Fruit fly (Drosophila melanogaster) whole organism, adult: ENCODE data around the gene elB.
A peak's percentile ranks its signal among the peaks of the same experiment; 100 is the strongest.

Source experiments
- CG11617 ChIP-seq: fragments of 200-800 bp; sonication (Bioruptor generic); optimal IDR thresholded peaks from 2 replicates; lab custom pipeline; 2017; ENCODE audit warnings: mild to moderate bottlenecking, missing biosample characterization, missing genetic modification reagents, missing genetic modification characterization
- CG12768 ChIP-seq: fragments of 200-800 bp; sonication (Bioruptor generic); optimal IDR thresholded peaks from 2 replicates; lab custom pipeline; 2017; ENCODE audit warnings: missing biosample characterization, missing genetic modification characterization, mild to moderate bottlenecking, moderate library complexity, missing genetic modification reagents
- CG14711 ChIP-seq: fragments of 200-800 bp; sonication (Bioruptor generic); optimal IDR thresholded peaks from 2 replicates; lab custom pipeline; 2018; ENCODE audit warnings: missing biosample characterization, mild to moderate bottlenecking, missing genetic modification characterization, moderate library complexity
- CG1620 ChIP-seq: fragments of 200-800 bp; sonication (Bioruptor generic); optimal IDR thresholded peaks from 2 replicates; lab custom pipeline; 2016; ENCODE audit warnings: missing biosample characterization, missing genetic modification characterization
- CG33017 ChIP-seq: fragments of 200-800 bp; sonication (Bioruptor generic); optimal IDR thresholded peaks from 2 replicates; lab custom pipeline; 2018; ENCODE audit warnings: missing biosample characterization, mild to moderate bottlenecking, missing genetic modification characterization, moderate library complexity
- CG5204 ChIP-seq: fragments of 200-800 bp; sonication (Bioruptor generic); optimal IDR thresholded peaks from 2 replicates; lab custom pipeline; 2016; ENCODE audit warnings: missing biosample characterization, missing genetic modification characterization
- CG7045 ChIP-seq: fragments of 200-800 bp; sonication (Bioruptor generic); optimal IDR thresholded peaks from 2 replicates; lab custom pipeline; 2017; ENCODE audit warnings: missing biosample characterization, mild to moderate bottlenecking, missing genetic modification characterization
- CG7101 ChIP-seq: fragments of 200-800 bp; sonication (Bioruptor generic); optimal IDR thresholded peaks from 2 replicates; lab custom pipeline; 2018; ENCODE audit warnings: missing biosample characterization, mild to moderate bottlenecking, missing genetic modification characterization, moderate library complexity
- Clk ChIP-seq: fragments of 200-800 bp; sonication (Bioruptor generic); optimal IDR thresholded peaks from 2 replicates; lab custom pipeline; 2017; ENCODE audit warnings: missing biosample characterization, missing genetic modification characterization
- Crg-1 ChIP-seq: fragments of 200-800 bp; sonication (Bioruptor generic); optimal IDR thresholded peaks from 2 replicates; lab custom pipeline; 2016; ENCODE audit warnings: missing biosample characterization, missing genetic modification characterization
- Hr96 ChIP-seq: fragments of 200-800 bp; sonication (Bioruptor generic); optimal IDR thresholded peaks from 2 replicates; lab custom pipeline; 2016; ENCODE audit warnings: missing biosample characterization, missing genetic modification characterization
- Mnt ChIP-seq: fragments of 200-800 bp; sonication (Bioruptor generic); optimal IDR thresholded peaks from 2 replicates; lab custom pipeline; 2016; ENCODE audit warnings: missing biosample characterization, mild to moderate bottlenecking, missing genetic modification characterization
- bab1 ChIP-seq: fragments of 200-800 bp; sonication (Bioruptor generic); optimal IDR thresholded peaks from 3 replicates; lab custom pipeline; 2019; ENCODE audit warnings: missing biosample characterization, mild to moderate bottlenecking, missing genetic modification characterization, moderate library complexity
- cic ChIP-seq: fragments of 200-800 bp; sonication (Bioruptor generic); optimal IDR thresholded peaks from 2 replicates; lab custom pipeline; 2017; ENCODE audit warnings: missing biosample characterization, mild to moderate bottlenecking, missing genetic modification characterization, moderate library complexity
- cnc ChIP-seq, 2 experiments: fragments of >200 bp; optimal IDR thresholded peaks; 2 replicates each; lab custom pipeline; 2017
- kay ChIP-seq: fragments of 200-800 bp; sonication (Bioruptor generic); peaks from one replicate; lab custom pipeline; 2016; ENCODE audit warnings: missing biosample characterization, missing genetic modification characterization, borderline replicate concordance
- ovo ChIP-seq: fragments of 200-800 bp; sonication (Bioruptor generic); optimal IDR thresholded peaks from 2 replicates; lab custom pipeline; 2016; ENCODE audit warnings: missing biosample characterization, missing genetic modification characterization
- pad ChIP-seq: fragments of 200-800 bp; sonication (Bioruptor generic); optimal IDR thresholded peaks from 3 replicates; lab custom pipeline; 2017; ENCODE audit warnings: missing biosample characterization, missing genetic modification characterization, mild to moderate bottlenecking, moderate library complexity, missing genetic modification reagents
- tj ChIP-seq: fragments of 200-800 bp; sonication (Bioruptor generic); optimal IDR thresholded peaks from 3 replicates; lab custom pipeline; 2017; ENCODE audit warnings: missing biosample characterization, mild to moderate bottlenecking, missing genetic modification characterization, moderate library complexity
- toe ChIP-seq: fragments of 200-800 bp; sonication (Bioruptor generic); optimal IDR thresholded peaks from 2 replicates; lab custom pipeline; 2016; ENCODE audit warnings: missing biosample characterization, missing genetic modification characterization

elB gene

dm6 chr2L:14361281-14361680 lies 48.1 kb downstream of the elB start:
- TF ChIP-seq kay (GFP tag; lab: Kevin White, UChicago) (no peak), tj (GFP tag; lab: Kevin White, UChicago) (peak; percentile 96)

dm6 chr2L:14358780-14359462 lies 50.4 kb downstream of the elB start, which contains the start of gene Pgant35A:
TSS of gene Pgant35A (plus strand) at chr2L:14359252.
- TF ChIP-seq tj (GFP tag; lab: Kevin White, UChicago) (peak; percentile 17), Mnt (GFP tag; lab: Kevin White, UChicago) (peak; percentile 22), CG1620 (GFP tag; lab: Kevin White, UChicago) (no peak), CG11617 (GFP tag; lab: Kevin White, UChicago) (peak; percentile 13), bab1 (GFP tag; lab: Kevin White, UChicago) (no peak), cic (GFP tag; lab: Kevin White, UChicago) (no peak), CG14711 (no peak), CG33017 (tag; lab: Kevin White, UChicago) (peak; percentile 54), Crg-1 (GFP tag; lab: Kevin White, UChicago) (peak; percentile 36), CG7101 (tag; lab: Kevin White, UChicago) (peak; percentile 46), cnc (optimal IDR thresholded peaks at IDR 0.05; lab: Kevin White, UChicago) (no peak), pad (GFP tag; lab: Kevin White, UChicago) (peak; percentile 1)

- no peak for TF ChIP-seq Crg-1 (GFP tag; lab: Kevin White, UChicago)
- TF ChIP-seq CG33017 (tag; lab: Kevin White, UChicago), result no peak
- TF ChIP-seq Clk, result no peak
- no peak for TF ChIP-seq ovo (GFP tag; lab: Kevin White, UChicago)
These were observed 52.5 kb downstream of the elB start for dm6 chr2L:14356793-14357372.

dm6 chr2L:14356279-14356678 lies 53.1 kb downstream of the elB start:
- peak in 1 of 2 experiments; percentile 5 for TF ChIP-seq cnc (optimal IDR thresholded peaks at IDR 0.05; lab: Kevin White, UChicago)
- TF ChIP-seq Hr96 (GFP tag; lab: Kevin White, UChicago), result no peak
- no peak for TF ChIP-seq pad (GFP tag; lab: Kevin White, UChicago)
- no peak for TF ChIP-seq CG11617 (GFP tag; lab: Kevin White, UChicago)
- no peak for TF ChIP-seq CG33017 (tag; lab: Kevin White, UChicago)
- peak; percentile 83 for TF ChIP-seq cic (GFP tag; lab: Kevin White, UChicago)

dm6 chr2L:14355852-14356174 lies 53.5 kb downstream of the elB start:
- TF ChIP-seq tj (GFP tag; lab: Kevin White, UChicago) (no peak), CG7101 (tag; lab: Kevin White, UChicago) (no peak), CG14711 (no peak), CG1620 (GFP tag; lab: Kevin White, UChicago) (no peak), CG12768 (GFP tag; lab: Kevin White, UChicago) (no peak), bab1 (GFP tag; lab: Kevin White, UChicago) (no peak), ovo (GFP tag; lab: Kevin White, UChicago) (no peak), CG7045 (GFP tag; lab: Kevin White, UChicago) (no peak), cnc (optimal IDR thresholded peaks at IDR 0.05; lab: Kevin White, UChicago) (no peak)

- peak; percentile 75 for TF ChIP-seq CG11617 (GFP tag; lab: Kevin White, UChicago)
- no peak for TF ChIP-seq cnc (optimal IDR thresholded peaks at IDR 0.05; lab: Kevin White, UChicago)
- TF ChIP-seq Hr96 (GFP tag; lab: Kevin White, UChicago), result peak; percentile 58
- peak; percentile 46 for TF ChIP-seq bab1 (GFP tag; lab: Kevin White, UChicago)
- peak; percentile 39 for TF ChIP-seq toe
- peak; percentile 40 for TF ChIP-seq tj (GFP tag; lab: Kevin White, UChicago)
- TF ChIP-seq CG5204, result peak; percentile 76
- TF ChIP-seq Clk, result peak; percentile 49
- peak; percentile 94 for TF ChIP-seq kay (GFP tag; lab: Kevin White, UChicago)
- TF ChIP-seq Mnt (GFP tag; lab: Kevin White, UChicago), result peak; percentile 100
- TF ChIP-seq ovo (GFP tag; lab: Kevin White, UChicago), result no peak
- peak; percentile 33 for TF ChIP-seq Crg-1 (GFP tag; lab: Kevin White, UChicago)
- TF ChIP-seq pad (GFP tag; lab: Kevin White, UChicago), result peak; percentile 56
- TF ChIP-seq CG12768 (GFP tag; lab: Kevin White, UChicago), result peak; percentile 70
- TF ChIP-seq CG1620 (GFP tag; lab: Kevin White, UChicago), result peak; percentile 40
- peak; percentile 87 for TF ChIP-seq CG33017 (tag; lab: Kevin White, UChicago)
- TF ChIP-seq CG7101 (tag; lab: Kevin White, UChicago), result peak; percentile 82
- TF ChIP-seq CG14711, result peak; percentile 59
- peak; percentile 77 for TF ChIP-seq CG7045 (GFP tag; lab: Kevin White, UChicago)
- TF ChIP-seq cic (GFP tag; lab: Kevin White, UChicago), result peak; percentile 49
These were observed 54.1 kb downstream of the elB start, which contains the start of gene Rab14 for dm6 chr2L:14355033-14355851. TSS of gene Rab14 (plus strand) at chr2L:14355145.
